Fruit fly (Drosophila melanogaster): ENCODE data around the gene Cyp9f3.
A peak's percentile ranks its signal among the peaks of the same experiment; 100 is the strongest.

Cyp9f3 gene

dm6 chr3R:12398620-12399247 lies at the start of gene Cyp9f3:
Gene Cyp9f3 (minus strand): TSS chr3R:12398929.
- TF ChIP-seq psq (optimal IDR thresholded peaks at IDR 0.05), result no peak
- no peak for TF ChIP-seq EcR (GFP tag; optimal IDR thresholded peaks at IDR 0.05)
- TF ChIP-seq usp (GFP tag; optimal IDR thresholded peaks at IDR 0.05), result no peak
- TF ChIP-seq Dll (optimal IDR thresholded peaks at IDR 0.05), result no peak
- TF ChIP-seq pan (optimal IDR thresholded peaks at IDR 0.05), result no peak
- TF ChIP-seq CG8478 (optimal IDR thresholded peaks at IDR 0.05), result no peak

dm6 chr3R:12448344-12448743 lies 49.6 kb upstream of the Cyp9f3 start:
- TF ChIP-seq usp (GFP tag; optimal IDR thresholded peaks at IDR 0.05) (no peak), pan (optimal IDR thresholded peaks at IDR 0.05) (no peak), CG8478 (optimal IDR thresholded peaks at IDR 0.05) (no peak), Dll (optimal IDR thresholded peaks at IDR 0.05) (no peak), psq (optimal IDR thresholded peaks at IDR 0.05) (no peak), EcR (GFP tag; optimal IDR thresholded peaks at IDR 0.05) (no peak)

- TF ChIP-seq usp (GFP tag; optimal IDR thresholded peaks at IDR 0.05) (no peak), CG8478 (optimal IDR thresholded peaks at IDR 0.05) (no peak), EcR (GFP tag; optimal IDR thresholded peaks at IDR 0.05) (no peak), psq (optimal IDR thresholded peaks at IDR 0.05) (no peak), Dll (optimal IDR thresholded peaks at IDR 0.05) (no peak), pan (optimal IDR thresholded peaks at IDR 0.05) (no peak)
These were observed 48.6 kb upstream of the Cyp9f3 start, which contains the start of gene vrs for dm6 chr3R:12447353-12447752. Gene vrs (plus strand): TSS chr3R:12447653.

dm6 chr3R:12445468-12445867 lies 46.7 kb upstream of the Cyp9f3 start:
- no peak for TF ChIP-seq CG8478 (optimal IDR thresholded peaks at IDR 0.05)
- TF ChIP-seq Dll (optimal IDR thresholded peaks at IDR 0.05), result no peak
- TF ChIP-seq pan (optimal IDR thresholded peaks at IDR 0.05), result no peak
- no peak for TF ChIP-seq usp (GFP tag; optimal IDR thresholded peaks at IDR 0.05)
- no peak for TF ChIP-seq psq (optimal IDR thresholded peaks at IDR 0.05)
- no peak for TF ChIP-seq EcR (GFP tag; optimal IDR thresholded peaks at IDR 0.05)

dm6 chr3R:12443769-12444168 lies 45.0 kb upstream of the Cyp9f3 start:
- TF ChIP-seq pan (optimal IDR thresholded peaks at IDR 0.05), result no peak
- TF ChIP-seq Dll (optimal IDR thresholded peaks at IDR 0.05), result no peak
- no peak for TF ChIP-seq CG8478 (optimal IDR thresholded peaks at IDR 0.05)
- TF ChIP-seq usp (GFP tag; optimal IDR thresholded peaks at IDR 0.05), result no peak
- no peak for TF ChIP-seq EcR (GFP tag; optimal IDR thresholded peaks at IDR 0.05)
- TF ChIP-seq psq (optimal IDR thresholded peaks at IDR 0.05), result no peak

dm6 chr3R:12442601-12443533 lies 44.1 kb upstream of the Cyp9f3 start:
- TF ChIP-seq CG8478 (optimal IDR thresholded peaks at IDR 0.05) (peak; percentile 7), EcR (GFP tag; optimal IDR thresholded peaks at IDR 0.05) (no peak)

- no peak for TF ChIP-seq EcR (GFP tag; optimal IDR thresholded peaks at IDR 0.05)
These were observed 42.4 kb upstream of the Cyp9f3 start for dm6 chr3R:12441008-12441606.

dm6 chr3R:12439401-12440143 lies 40.8 kb upstream of the Cyp9f3 start, which contains the start of gene Desat1:
Gene Desat1 (plus strand): TSS chr3R:12439600.
- TF ChIP-seq usp (GFP tag; optimal IDR thresholded peaks at IDR 0.05) (no peak), psq (optimal IDR thresholded peaks at IDR 0.05) (no peak)

dm6 chr3R:12439039-12439400 lies 40.3 kb upstream of the Cyp9f3 start, which contains the start of the genes CG17207 and CG46427:
Gene CG17207 (minus strand): TSS chr3R:12439139.
Gene CG46427 (minus strand): TSS chr3R:12439139.
- TF ChIP-seq usp (GFP tag; optimal IDR thresholded peaks at IDR 0.05) (no peak), EcR (GFP tag; optimal IDR thresholded peaks at IDR 0.05) (no peak), psq (optimal IDR thresholded peaks at IDR 0.05) (no peak), pan (optimal IDR thresholded peaks at IDR 0.05) (no peak), CG8478 (optimal IDR thresholded peaks at IDR 0.05) (no peak), Dll (optimal IDR thresholded peaks at IDR 0.05) (no peak)

dm6 chr3R:12435948-12436347 lies 37.2 kb upstream of the Cyp9f3 start, which contains the start of gene Desat2:
Gene Desat2 (plus strand): TSS chr3R:12436248.
- TF ChIP-seq CG8478 (optimal IDR thresholded peaks at IDR 0.05), result no peak
- no peak for TF ChIP-seq pan (optimal IDR thresholded peaks at IDR 0.05)
- TF ChIP-seq EcR (GFP tag; optimal IDR thresholded peaks at IDR 0.05), result no peak
- TF ChIP-seq Dll (optimal IDR thresholded peaks at IDR 0.05), result no peak
- TF ChIP-seq psq (optimal IDR thresholded peaks at IDR 0.05), result no peak
- no peak for TF ChIP-seq usp (GFP tag; optimal IDR thresholded peaks at IDR 0.05)

- TF ChIP-seq Dll (optimal IDR thresholded peaks at IDR 0.05) (no peak), psq (optimal IDR thresholded peaks at IDR 0.05) (no peak), pan (optimal IDR thresholded peaks at IDR 0.05) (no peak), CG8478 (optimal IDR thresholded peaks at IDR 0.05) (no peak), usp (GFP tag; optimal IDR thresholded peaks at IDR 0.05) (no peak), EcR (GFP tag; optimal IDR thresholded peaks at IDR 0.05) (no peak)
These were observed 35.0 kb upstream of the Cyp9f3 start, which contains the start of the genes Aos1 and Srlp for dm6 chr3R:12433764-12434163. Gene Aos1 (minus strand): TSS chr3R:12433822. Gene Srlp (plus strand): TSS chr3R:12434098.

Measured in whole organism.